Fruit fly (Drosophila melanogaster) whole organism, prepupa: ENCODE results near the gene Pebp1.

ENCODE experiments used
- Blimp-1 ChIP-seq: fragments of 200-800 bp; sonication (Bioruptor generic); optimal IDR thresholded peaks from 3 replicates; lab custom pipeline; 2017; ENCODE audit warnings: missing biosample characterization, missing genetic modification characterization, mild to moderate bottlenecking, moderate library complexity, missing genetic modification reagents
- CG10631 ChIP-seq: fragments of 200-800 bp; sonication (Bioruptor generic); optimal IDR thresholded peaks from 2 replicates; lab custom pipeline; 2016; ENCODE audit warnings: missing biosample characterization, missing genetic modification characterization
- CG10669 ChIP-seq: fragments of 200-800 bp; sonication (Bioruptor generic); optimal IDR thresholded peaks from 3 replicates; lab custom pipeline; 2018; ENCODE audit warnings: missing biosample characterization, mild to moderate bottlenecking, missing genetic modification characterization, moderate library complexity
- CG11762 ChIP-seq: fragments of 200-800 bp; sonication (Bioruptor generic); optimal IDR thresholded peaks from 3 replicates; lab custom pipeline; 2016; ENCODE audit warnings: missing biosample characterization, missing genetic modification characterization; ENCODE audit not compliant: insufficient read depth
- CG11902 ChIP-seq: fragments of 200-800 bp; sonication (Bioruptor generic); optimal IDR thresholded peaks from 3 replicates; lab custom pipeline; 2016; ENCODE audit warnings: missing biosample characterization, missing genetic modification characterization
- CG15336 ChIP-seq: fragments of 200-800 bp; sonication (Bioruptor generic); IDR thresholded peaks from 2 replicates; pipeline ENCODE4 v1.3.6; 2022; ENCODE audit warnings: missing biosample characterization, missing genetic modification characterization
- CG1621 ChIP-seq: fragments of 200-800 bp; sonication (Bioruptor generic); optimal IDR thresholded peaks from 3 replicates; lab custom pipeline; 2018; ENCODE audit warnings: missing biosample characterization, mild to moderate bottlenecking, missing genetic modification characterization
- CG16779 ChIP-seq: fragments of 200-800 bp; sonication (Bioruptor generic); optimal IDR thresholded peaks from 3 replicates; lab custom pipeline; 2017; ENCODE audit warnings: missing biosample characterization, mild to moderate bottlenecking, missing genetic modification characterization
- CG3032 ChIP-seq: fragments of 200-800 bp; optimal IDR thresholded peaks from 2 replicates; lab custom pipeline; 2019; ENCODE audit warnings: missing biosample characterization, mild to moderate bottlenecking, missing genetic modification characterization, moderate library complexity
- CG31627 ChIP-seq: fragments of 200-800 bp; sonication (Bioruptor generic); optimal IDR thresholded peaks from 3 replicates; lab custom pipeline; 2016; ENCODE audit warnings: missing biosample characterization, missing genetic modification characterization
- CG32006 ChIP-seq: fragments of 200-800 bp; sonication (Bioruptor generic); optimal IDR thresholded peaks from 3 replicates; lab custom pipeline; 2017; ENCODE audit warnings: missing biosample characterization, mild to moderate bottlenecking, missing genetic modification characterization
- CG34406 ChIP-seq: fragments of 200-800 bp; sonication (Bioruptor generic); optimal IDR thresholded peaks from 3 replicates; lab custom pipeline; 2016; ENCODE audit warnings: missing biosample characterization, missing genetic modification characterization
- CG3919 ChIP-seq: fragments of 200-800 bp; sonication (Bioruptor generic); optimal IDR thresholded peaks from 3 replicates; lab custom pipeline; 2016; ENCODE audit warnings: missing biosample characterization, missing genetic modification characterization
- CG4318 ChIP-seq: fragments of 200-800 bp; sonication (Bioruptor generic); optimal IDR thresholded peaks from 3 replicates; lab custom pipeline; 2017; ENCODE audit warnings: missing biosample characterization, mild to moderate bottlenecking, missing genetic modification characterization
- CG6276 ChIP-seq: fragments of 200-800 bp; sonication (Bioruptor generic); optimal IDR thresholded peaks from 2 replicates; lab custom pipeline; 2017; ENCODE audit warnings: missing biosample characterization, mild to moderate bottlenecking, missing genetic modification characterization
- CG6792 ChIP-seq: fragments of 200-800 bp; sonication (Bioruptor generic); optimal IDR thresholded peaks from 3 replicates; lab custom pipeline; 2016; ENCODE audit warnings: missing biosample characterization, missing genetic modification characterization
- CG6808 ChIP-seq: fragments of 200-800 bp; sonication (Bioruptor generic); optimal IDR thresholded peaks from 3 replicates; lab custom pipeline; 2017; ENCODE audit warnings: missing biosample characterization, missing genetic modification characterization, mild to moderate bottlenecking, moderate library complexity, missing genetic modification reagents
- CG6854 ChIP-seq: fragments of 200-800 bp; sonication (Bioruptor generic); optimal IDR thresholded peaks from 2 replicates; lab custom pipeline; 2017; ENCODE audit warnings: missing biosample characterization, mild to moderate bottlenecking, missing genetic modification characterization
- CG7368 ChIP-seq: fragments of 200-800 bp; sonication (Bioruptor generic); optimal IDR thresholded peaks from 3 replicates; lab custom pipeline; 2016; ENCODE audit warnings: missing biosample characterization, missing genetic modification characterization
- CG8119 ChIP-seq: fragments of 200-800 bp; sonication (Bioruptor generic); IDR thresholded peaks from 3 replicates; pipeline ENCODE4 v1.3.6; 2022; ENCODE audit warnings: missing biosample characterization, missing genetic modification characterization
- CG8632 ChIP-seq: fragments of 200-800 bp; sonication (Bioruptor generic); optimal IDR thresholded peaks from 3 replicates; lab custom pipeline; 2016; ENCODE audit warnings: missing biosample characterization, missing genetic modification characterization
- CG9139 ChIP-seq: fragments of 200-800 bp; sonication (Bioruptor generic); optimal IDR thresholded peaks from 3 replicates; lab custom pipeline; 2017; ENCODE audit warnings: missing biosample characterization, mild to moderate bottlenecking, missing genetic modification characterization
- Eip75B ChIP-seq: fragments of 200-800 bp; sonication (Bioruptor generic); optimal IDR thresholded peaks from 3 replicates; lab custom pipeline; 2016; ENCODE audit warnings: missing biosample characterization, missing genetic modification characterization
- Eip78C ChIP-seq: fragments of 200-800 bp; sonication (Bioruptor generic); peaks from one replicate; lab custom pipeline; 2016; ENCODE audit warnings: missing biosample characterization, missing genetic modification characterization
- Eip93F ChIP-seq: fragments of 200-800 bp; sonication (Bioruptor generic); optimal IDR thresholded peaks from 2 replicates; lab custom pipeline; 2016; ENCODE audit warnings: missing biosample characterization, mild to moderate bottlenecking, missing genetic modification characterization
- Ets21C ChIP-seq: fragments of 200-800 bp; sonication (Bioruptor generic); optimal IDR thresholded peaks from 3 replicates; lab custom pipeline; 2016; ENCODE audit warnings: missing biosample characterization, missing genetic modification characterization
- Gug ChIP-seq: fragments of 200-800 bp; sonication (Bioruptor generic); IDR thresholded peaks from 2 replicates; pipeline ENCODE4 v1.3.6; 2022; ENCODE audit warnings: missing biosample characterization, missing genetic modification characterization
- Hr38 ChIP-seq: sonication (Bioruptor generic); optimal IDR thresholded peaks from 2 replicates; lab custom pipeline; 2016; ENCODE audit warnings: missing biosample characterization, missing genetic modification characterization
- Hr39 ChIP-seq: fragments of 200-800 bp; sonication (Bioruptor generic); optimal IDR thresholded peaks from 2 replicates; lab custom pipeline; 2016; ENCODE audit warnings: missing biosample characterization, missing genetic modification characterization
- Hr4 ChIP-seq: fragments of 200-800 bp; sonication (Bioruptor generic); optimal IDR thresholded peaks from 3 replicates; lab custom pipeline; 2016; ENCODE audit warnings: missing biosample characterization, missing genetic modification characterization
- Lpt ChIP-seq: fragments of 200-800 bp; sonication (Bioruptor generic); optimal IDR thresholded peaks from 3 replicates; lab custom pipeline; 2016; ENCODE audit warnings: missing biosample characterization, missing genetic modification characterization
- OdsH ChIP-seq: fragments of 200-800 bp; sonication (Bioruptor generic); optimal IDR thresholded peaks from 3 replicates; lab custom pipeline; 2016; ENCODE audit warnings: missing biosample characterization, missing genetic modification characterization
- Smox ChIP-seq: fragments of 200-800 bp; sonication (Bioruptor generic); optimal IDR thresholded peaks from 3 replicates; lab custom pipeline; 2016; ENCODE audit warnings: missing biosample characterization, missing genetic modification characterization
- Sox102F ChIP-seq: fragments of 200-800 bp; sonication (Bioruptor generic); optimal IDR thresholded peaks from 2 replicates; lab custom pipeline; 2016; ENCODE audit warnings: missing biosample characterization, mild to moderate bottlenecking, missing genetic modification characterization
- Sox14 ChIP-seq: fragments of 200-800 bp; sonication (Bioruptor generic); optimal IDR thresholded peaks from 3 replicates; lab custom pipeline; 2016; ENCODE audit warnings: missing biosample characterization, missing genetic modification characterization
- Sox15 ChIP-seq: fragments of 200-800 bp; sonication (Bioruptor generic); optimal IDR thresholded peaks from 3 replicates; lab custom pipeline; 2016; ENCODE audit warnings: missing biosample characterization, missing genetic modification characterization
- achi ChIP-seq: fragments of 200-800 bp; sonication (Bioruptor generic); optimal IDR thresholded peaks from 3 replicates; lab custom pipeline; 2016; ENCODE audit warnings: missing biosample characterization, missing genetic modification characterization
- acj6 ChIP-seq: fragments of 200-800 bp; sonication (Bioruptor generic); optimal IDR thresholded peaks from 3 replicates; lab custom pipeline; 2016; ENCODE audit warnings: missing biosample characterization, missing genetic modification characterization
- cyc ChIP-seq: fragments of 200-800 bp; sonication (Bioruptor generic); optimal IDR thresholded peaks from 3 replicates; lab custom pipeline; 2016; ENCODE audit warnings: missing biosample characterization, missing genetic modification characterization
- dac ChIP-seq: fragments of 200-800 bp; sonication (Bioruptor generic); optimal IDR thresholded peaks from 2 replicates; lab custom pipeline; 2017; ENCODE audit warnings: missing biosample characterization, mild to moderate bottlenecking, missing genetic modification characterization
- dsx ChIP-seq: fragments of 200-800 bp; optimal IDR thresholded peaks from 3 replicates; lab custom pipeline; 2019; ENCODE audit warnings: missing biosample characterization, mild to moderate bottlenecking, missing genetic modification characterization, moderate library complexity; ENCODE audit not compliant: poor library complexity, severe bottlenecking
- esn ChIP-seq: fragments of 200-800 bp; sonication (Bioruptor generic); optimal IDR thresholded peaks from 2 replicates; lab custom pipeline; 2016; ENCODE audit warnings: missing biosample characterization, mild to moderate bottlenecking, missing genetic modification characterization, moderate library complexity
- fd59A ChIP-seq: fragments of 200-800 bp; sonication (Bioruptor generic); optimal IDR thresholded peaks from 2 replicates; lab custom pipeline; 2017; ENCODE audit warnings: missing biosample characterization, mild to moderate bottlenecking, missing genetic modification characterization, missing genetic modification reagents
- fkh ChIP-seq: fragments of 200-800 bp; sonication (Bioruptor generic); optimal IDR thresholded peaks from 3 replicates; lab custom pipeline; 2017; ENCODE audit warnings: missing biosample characterization, mild to moderate bottlenecking, missing genetic modification characterization, moderate library complexity
- lz ChIP-seq: fragments of 200-800 bp; sonication (Bioruptor generic); optimal IDR thresholded peaks from 3 replicates; lab custom pipeline; 2016; ENCODE audit warnings: missing biosample characterization, missing genetic modification characterization
- net ChIP-seq: fragments of 200-800 bp; sonication (Bioruptor generic); optimal IDR thresholded peaks from 3 replicates; lab custom pipeline; 2016; ENCODE audit warnings: missing biosample characterization, missing genetic modification characterization
- pdm3 ChIP-seq: fragments of 200-800 bp; sonication (Bioruptor generic); optimal IDR thresholded peaks from 3 replicates; lab custom pipeline; 2016; ENCODE audit warnings: missing biosample characterization, missing genetic modification characterization
- salr ChIP-seq, 2 experiments: fragments of 200-800 bp; sonication (Bioruptor generic); optimal IDR thresholded peaks; 3 replicates each; lab custom pipeline; 2016 to 2018; ENCODE audit warnings: missing biosample characterization in 2 of 2, missing genetic modification characterization in 2 of 2, mild to moderate bottlenecking in 1 of 2
- ss ChIP-seq, 2 experiments: fragments of 200-800 bp; sonication (Bioruptor generic); optimal IDR thresholded peaks; 2 replicates in 1 of 2; 3 replicates in 1 of 2; lab custom pipeline; 2017 to 2018; ENCODE audit warnings: mild to moderate bottlenecking in 2 of 2, missing biosample characterization in 2 of 2, missing genetic modification characterization in 2 of 2, moderate library complexity in 1 of 2
- svp ChIP-seq: fragments of 200-800 bp; sonication (Bioruptor generic); peaks from one replicate; lab custom pipeline; 2016; ENCODE audit warnings: missing biosample characterization, missing genetic modification characterization
- vri ChIP-seq: fragments of 200-800 bp; sonication (Bioruptor generic); optimal IDR thresholded peaks from 3 replicates; lab custom pipeline; 2016; ENCODE audit warnings: missing biosample characterization, mild to moderate bottlenecking, missing genetic modification characterization

The Pebp1 gene

DNA sequence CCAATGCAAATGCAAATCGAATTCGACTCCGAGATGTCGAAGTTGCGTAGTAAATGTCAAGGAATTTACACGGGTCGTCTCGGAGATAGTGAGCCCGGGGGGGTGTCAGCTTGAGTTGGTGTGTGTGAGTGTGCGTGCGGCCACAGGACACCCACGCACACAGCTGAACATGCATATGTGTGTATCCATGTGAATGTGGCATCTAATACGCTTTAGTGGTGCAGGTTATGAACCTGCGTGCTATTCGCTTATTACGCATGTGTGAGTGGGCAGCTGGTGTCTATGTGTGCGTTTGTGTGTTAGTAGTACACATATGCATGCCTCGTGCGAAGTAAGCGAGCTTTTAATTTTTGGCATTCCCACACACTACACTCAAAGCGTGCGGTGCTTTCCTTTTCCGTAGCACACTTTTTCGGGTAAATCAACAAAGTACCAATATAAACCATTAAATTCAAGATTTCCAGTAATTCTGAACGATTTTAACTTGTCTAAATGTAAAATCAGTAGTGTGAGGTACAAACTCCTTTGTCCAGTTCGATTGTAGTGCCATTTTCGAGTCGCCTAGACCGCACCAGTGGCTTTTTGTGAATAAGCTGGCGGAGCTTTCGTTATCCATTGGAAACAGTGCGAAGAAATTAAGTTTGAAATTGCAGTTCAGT is 3.1 kb downstream of the Pebp1 start:
- TF ChIP-seq CG6808 (GFP tag; lab: Kevin White, UChicago) (peak; percentile 57), Hr4 (peak; percentile 75), Lpt (GFP tag; lab: Kevin White, UChicago) (no peak), Sox14 (GFP tag; lab: Kevin White, UChicago) (peak; percentile 68), Hr39 (GFP tag; lab: Kevin White, UChicago) (peak; percentile 63), CG9139 (GFP tag; lab: Kevin White, UChicago) (no peak), Eip75B (peak; percentile 78), fkh (GFP tag; lab: Kevin White, UChicago) (no peak), Ets21C (GFP tag; lab: Kevin White, UChicago) (peak; percentile 39), Gug (peak; percentile 60), CG10669 (GFP tag; lab: Kevin White, UChicago) (no peak), CG3919 (GFP tag; lab: Kevin White, UChicago) (peak; percentile 67), CG11762 (GFP tag; lab: Kevin White, UChicago) (peak; percentile 31), Sox15 (GFP tag; lab: Kevin White, UChicago) (peak; percentile 43), vri (GFP tag; lab: Kevin White, UChicago) (no peak), CG31627 (peak; percentile 69), pdm3 (no peak), fd59A (GFP tag; lab: Kevin White, UChicago) (no peak), Eip78C (GFP tag; lab: Kevin White, UChicago) (peak; percentile 86), CG8632 (peak; percentile 33), esn (GFP tag; lab: Kevin White, UChicago) (no peak), CG8119 (GFP tag; lab: Robert Waterston, UW) (peak; percentile 79), CG1621 (no peak), CG34406 (GFP tag; lab: Kevin White, UChicago) (peak; percentile 57), CG11902 (peak; percentile 33), Hr38 (no peak), Eip93F (GFP tag; lab: Kevin White, UChicago) (peak; percentile 5), Smox (GFP tag; lab: Kevin White, UChicago) (peak; percentile 61), CG4318 (no peak), CG7368 (GFP tag; lab: Kevin White, UChicago) (peak; percentile 66), OdsH (GFP tag; lab: Kevin White, UChicago) (no peak), acj6 (GFP tag; lab: Kevin White, UChicago) (no peak), CG10631 (GFP tag; lab: Kevin White, UChicago) (peak; percentile 61), achi (GFP tag; lab: Kevin White, UChicago) (peak; percentile 66), CG16779 (peak; percentile 49), salr (GFP tag; optimal IDR thresholded peaks at IDR 0.05; lab: Kevin White, UChicago) (peak in 1 of 2 experiments; percentile 59), CG15336 (GFP tag; lab: Robert Waterston, UW) (peak; percentile 76), cyc (GFP tag; lab: Kevin White, UChicago) (peak; percentile 69), dac (GFP tag; lab: Kevin White, UChicago) (peak; percentile 47), CG6276 (GFP tag; lab: Kevin White, UChicago) (no peak), Blimp-1 (GFP tag; lab: Kevin White, UChicago) (no peak), CG6854 (GFP tag; lab: Kevin White, UChicago) (no peak), dsx (GFP tag; lab: Kevin White, UChicago) (no peak), CG3032 (peak; percentile 73), net (GFP tag; lab: Kevin White, UChicago) (peak; percentile 60), lz (GFP tag; lab: Kevin White, UChicago) (peak; percentile 72), ss (GFP tag; optimal IDR thresholded peaks at IDR 0.05; lab: Kevin White, UChicago) (peak in 1 of 2 experiments; percentile 71), svp (peak; percentile 85), CG32006 (GFP tag; lab: Kevin White, UChicago) (peak; percentile 74), CG6792 (GFP tag; lab: Kevin White, UChicago) (peak; percentile 66), Sox102F (GFP tag; lab: Kevin White, UChicago) (peak; percentile 70)
